Fruit fly (Drosophila melanogaster) whole organism, larva: ENCODE results near the gene CG11679.

Source experiments
- noc ChIP-seq: fragments of 200-800 bp; sonication (Bioruptor generic); optimal IDR thresholded peaks from 3 replicates; lab custom pipeline; 2019; ENCODE audit warnings: missing biosample characterization, mild to moderate bottlenecking, missing genetic modification characterization, moderate library complexity

Gene CG11679

dm6 chrX:15738890-15739550 lies at the start of gene CG11679, which contains the start of gene CG8206:
CG11679 (minus strand) TSS chrX:15738954.
CG8206 (plus strand) TSS chrX:15739230.
- TF ChIP-seq noc (tag; lab: Kevin White, UChicago), result peak; percentile 63

- TF ChIP-seq noc (tag; lab: Kevin White, UChicago), result no peak
Measured at dm6 chrX:15786242-15786641, 47.5 kb upstream of the CG11679 start.

dm6 chrX:15785429-15786239 lies 46.9 kb upstream of the CG11679 start, which contains the start of the genes Paf-AHalpha and mRpS30:
Paf-AHalpha (minus strand) TSS chrX:15785583.
mRpS30 (plus strand) TSS chrX:15786047.
- no peak for TF ChIP-seq noc (tag; lab: Kevin White, UChicago)

dm6 chrX:15783610-15784009 lies 44.9 kb upstream of the CG11679 start, which contains the start of gene Efhc1.1:
Efhc1.1 (minus strand) TSS chrX:15783710.
- TF ChIP-seq noc (tag; lab: Kevin White, UChicago), result no peak

DNA sequence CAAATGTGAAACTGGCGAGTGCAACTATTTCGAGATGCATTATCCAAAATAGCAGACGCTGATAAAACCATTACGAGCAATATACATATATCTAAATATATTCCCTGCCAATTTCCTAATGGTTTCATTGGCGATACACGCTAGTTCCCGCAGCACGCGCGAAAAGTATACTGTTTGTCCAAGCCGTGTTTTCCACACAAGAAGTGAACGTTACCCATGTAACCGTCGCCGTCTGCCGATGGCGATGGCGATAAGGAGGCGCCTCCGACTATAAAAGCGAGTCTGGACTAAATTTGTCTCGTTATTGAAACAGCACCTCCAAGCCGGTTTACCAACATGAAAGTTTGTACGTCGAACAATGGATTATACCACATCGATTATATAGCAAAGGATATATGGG lies 40.1 kb upstream of the CG11679 start, which contains the start of gene CG43673:
CG43673 (plus strand) TSS at position 301 of the 400 bp plus-strand sequence.
- TF ChIP-seq noc (tag; lab: Kevin White, UChicago), result no peak

DNA sequence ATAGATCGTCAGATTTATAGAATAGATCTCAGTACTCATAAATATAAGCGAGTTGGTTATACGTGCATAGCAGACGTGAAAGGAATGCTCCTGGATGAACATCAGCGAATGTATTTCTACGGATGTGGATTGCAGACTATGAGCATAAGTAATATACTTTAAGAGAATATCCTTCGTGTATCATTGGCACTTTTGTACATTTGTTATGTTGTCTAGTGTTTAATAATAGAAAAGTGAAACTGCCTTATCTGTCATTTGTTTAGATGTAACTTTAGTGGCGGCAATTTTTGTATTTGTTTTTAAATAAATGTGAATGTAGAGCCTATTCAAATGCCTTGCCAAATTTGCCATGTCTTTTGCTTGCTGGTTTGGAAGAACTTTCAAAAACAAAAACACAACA lies 33.9 kb upstream of the CG11679 start, which contains the start of gene CG43672:
CG43672 (plus strand) TSS at position 301 of the 400 bp plus-strand sequence.
- no peak for TF ChIP-seq noc (tag; lab: Kevin White, UChicago)

DNA sequence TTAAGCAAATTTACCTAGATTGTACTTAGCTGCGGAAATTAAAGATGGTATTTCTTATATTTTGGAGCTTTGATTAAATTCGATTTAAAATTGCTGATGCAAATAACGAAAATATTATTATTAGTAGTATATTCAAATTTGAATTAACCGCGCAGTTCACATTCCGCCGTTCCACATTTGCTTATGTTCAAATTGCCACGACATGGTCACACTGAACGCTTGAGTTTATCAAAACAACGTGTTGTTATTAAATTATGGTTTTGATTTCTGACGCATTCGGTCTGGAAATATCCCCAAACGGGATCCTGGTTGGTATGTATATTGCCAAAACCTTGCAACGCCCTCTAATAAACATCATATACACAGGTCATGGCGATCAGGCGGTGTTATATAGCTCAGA lies 30.7 kb upstream of the CG11679 start, which contains the start of gene CG33172:
CG33172 (plus strand) TSS at position 208 of the 400 bp plus-strand sequence.
- no peak for TF ChIP-seq noc (tag; lab: Kevin White, UChicago)

- no peak for TF ChIP-seq noc (tag; lab: Kevin White, UChicago)
Measured at dm6 chrX:15766395-15766866, 27.7 kb upstream of the CG11679 start, which contains the start of gene CG8952. CG8952 (minus strand) TSS chrX:15766445.

- TF ChIP-seq noc (tag; lab: Kevin White, UChicago), result no peak
Measured at dm6 chrX:15762723-15763122, 24.0 kb upstream of the CG11679 start, which contains the start of gene Polr3A. Polr3A (plus strand) TSS chrX:15762956.

DNA sequence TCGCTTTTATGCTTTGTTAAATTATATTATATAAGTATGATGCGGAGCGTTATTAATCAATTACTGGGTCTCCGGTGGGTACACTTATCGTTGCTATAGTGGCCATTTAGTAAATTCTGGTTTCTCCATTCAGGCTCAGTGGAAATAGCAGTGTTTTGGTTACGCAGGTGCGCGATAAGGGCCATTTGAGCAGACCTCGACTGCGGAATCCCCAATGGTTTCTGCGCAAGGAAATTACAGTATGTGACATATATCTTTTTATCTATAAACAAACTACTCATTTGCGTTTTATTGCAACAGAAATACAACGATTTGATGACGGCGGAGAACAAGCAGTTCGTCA lies 22.5 kb upstream of the CG11679 start:
- TF ChIP-seq noc (tag; lab: Kevin White, UChicago), result no peak

DNA sequence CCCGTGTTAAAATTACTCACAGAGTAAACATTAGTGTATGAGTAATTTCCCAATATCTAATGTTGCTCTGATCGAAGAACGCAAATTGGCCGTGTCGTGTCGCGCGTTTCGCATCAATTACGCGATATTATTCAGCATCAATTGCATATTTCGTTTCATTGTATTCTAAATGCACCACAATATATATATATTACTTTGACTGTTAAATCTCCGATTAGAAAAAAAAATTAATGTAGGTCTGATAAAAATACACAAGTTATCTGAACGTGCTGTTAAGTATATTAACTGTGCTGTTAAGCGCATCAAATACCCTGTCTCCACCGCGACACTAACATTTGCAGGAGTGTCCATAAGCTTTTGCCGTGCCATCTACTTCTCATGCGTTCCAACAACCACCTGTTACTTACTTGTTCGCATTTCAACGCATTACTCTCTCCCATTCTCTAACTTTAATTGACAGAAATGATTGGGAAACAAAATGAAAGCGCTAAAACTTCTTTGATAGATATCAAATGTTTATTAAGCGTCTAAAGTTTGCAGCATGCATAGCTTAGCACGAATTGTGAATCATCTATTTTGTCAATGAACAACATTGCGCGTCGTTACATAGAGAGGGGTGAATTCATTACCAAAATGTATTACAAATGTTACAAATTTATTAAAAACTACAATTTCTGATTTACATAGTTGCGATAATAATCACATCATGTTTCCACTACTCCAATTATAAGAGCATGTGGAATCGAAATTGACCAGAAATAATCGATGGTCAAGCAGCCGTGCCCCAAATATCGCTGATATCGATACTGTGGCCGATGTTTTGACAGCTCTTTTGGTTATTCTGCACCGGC lies 21.9 kb upstream of the CG11679 start, which contains the start of the genes Graf and mRpL3:
Graf (minus strand) TSS at position 287 of the 851 bp plus-strand sequence.
mRpL3 (plus strand) TSS at position 802 of the 851 bp plus-strand sequence.
- TF ChIP-seq noc (tag; lab: Kevin White, UChicago), result no peak

DNA sequence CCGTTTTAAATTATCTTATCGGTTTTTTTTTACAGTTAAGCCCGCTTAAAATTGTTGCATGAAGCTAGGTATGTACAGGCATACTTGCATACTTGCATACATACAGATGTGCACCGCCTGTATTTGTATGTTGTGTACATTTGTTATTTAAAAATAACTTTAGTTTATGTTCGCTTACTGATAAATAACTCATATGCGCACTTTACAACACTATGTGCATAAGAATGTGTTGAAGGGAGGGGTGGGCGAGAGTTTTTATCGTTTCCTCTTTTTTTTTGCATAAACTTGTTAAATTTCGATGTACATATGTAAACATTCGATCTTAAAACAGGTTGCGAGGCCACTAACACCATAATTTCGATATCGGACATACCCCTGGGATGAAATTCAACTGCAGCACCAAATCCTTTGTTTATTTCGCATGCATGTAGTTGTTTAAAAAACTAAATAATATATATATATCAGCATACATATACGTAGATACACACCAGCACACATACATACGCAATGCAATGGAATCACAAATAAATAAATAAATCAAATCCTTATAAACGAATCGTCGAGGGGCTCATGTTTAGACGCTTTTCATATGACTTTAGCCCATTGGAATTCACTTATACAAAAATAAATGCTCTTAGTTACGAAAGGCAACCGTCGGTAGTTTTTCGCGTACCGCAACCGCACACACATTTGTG lies 21.1 kb upstream of the CG11679 start:
- no peak for TF ChIP-seq noc (tag; lab: Kevin White, UChicago)

DNA sequence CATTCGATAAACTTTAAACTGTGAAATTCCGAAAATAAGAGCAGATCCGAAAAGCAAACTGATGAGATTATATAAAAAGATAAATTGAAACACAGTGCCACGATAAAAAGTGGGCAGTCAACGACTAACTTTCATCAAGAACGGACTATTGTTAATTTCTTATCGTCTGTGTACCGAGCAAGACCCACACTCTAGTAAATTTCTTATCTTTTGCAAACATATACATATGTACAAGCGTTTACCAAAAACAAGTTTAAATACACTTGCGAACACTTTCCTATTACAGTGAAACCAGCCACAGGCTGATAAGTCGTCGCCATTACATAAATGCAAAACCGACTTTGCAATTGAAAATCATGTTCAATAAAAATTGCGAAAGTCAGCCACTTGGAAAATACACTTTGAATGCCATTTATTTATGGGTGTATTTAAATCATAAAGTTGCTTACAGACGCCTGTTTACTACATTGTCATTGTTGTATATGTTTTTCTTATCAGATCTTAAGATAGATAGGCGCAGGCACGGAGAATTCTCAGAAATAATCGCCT lies 20.0 kb upstream of the CG11679 start:
- peak; percentile 56 for TF ChIP-seq noc (tag; lab: Kevin White, UChicago)

DNA sequence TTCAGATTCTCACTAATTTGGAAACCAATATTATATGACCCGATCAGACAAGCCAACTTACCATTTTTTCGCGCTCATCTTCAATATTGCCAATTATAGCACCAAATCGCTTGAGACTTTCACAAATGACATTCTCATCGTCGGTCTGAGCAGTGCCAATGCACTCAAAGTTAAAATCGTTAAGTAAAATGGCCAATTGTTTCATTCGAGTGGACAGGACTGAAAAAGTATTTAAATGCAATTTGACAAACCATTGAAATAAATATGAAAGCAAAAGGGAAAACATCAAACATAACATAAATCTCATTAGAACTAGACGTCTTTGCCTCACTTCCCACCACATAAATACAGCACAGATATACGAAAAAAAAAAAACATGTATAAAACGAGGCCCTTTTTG lies 17.3 kb upstream of the CG11679 start, which contains the start of gene CG8260:
CG8260 (plus strand) TSS at position 301 of the 400 bp plus-strand sequence.
- TF ChIP-seq noc (tag; lab: Kevin White, UChicago), result no peak
